Worm (Caenorhabditis elegans): Measurements from ENCODE around the gene mcu-1.

DNA sequence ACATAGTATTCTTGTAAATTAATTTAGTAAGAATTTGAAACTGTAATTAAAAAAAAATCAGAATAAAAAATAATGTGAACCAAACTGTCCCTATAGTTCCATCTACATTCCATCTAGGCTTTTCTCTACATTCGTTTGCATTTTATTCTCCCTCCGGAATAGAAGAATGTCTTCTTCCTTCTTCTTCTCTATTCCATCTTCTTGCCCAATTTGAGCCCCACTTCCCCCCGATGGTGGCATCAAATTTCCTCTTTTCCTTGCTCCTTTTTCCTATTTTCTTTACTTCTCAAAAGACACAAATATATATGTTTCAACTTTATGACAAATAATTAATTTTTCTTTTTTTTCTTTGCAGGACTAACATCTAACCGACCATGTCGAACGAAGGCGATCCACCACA is 36.2 kb upstream of the mcu-1 start, which contains the start of gene unc-44:
- TF ChIP-seq cog-1 (tag; optimal IDR thresholded peaks at IDR 0.05) (no peak), flt-1 (GFP tag; IDR thresholded peaks at IDR 0.05) (no peak), klf-2 (GFP tag; conservative IDR thresholded peaks at IDR 0.05) (no peak), ref-1 (GFP tag; conservative IDR thresholded peaks at IDR 0.05) (no peak), med-1 (GFP tag; optimal IDR thresholded peaks at IDR 0.05; ENCODE audit: insufficient read depth) (no peak)
